Fruit fly (Drosophila melanogaster) whole organism, embryonic: ENCODE measurements around the gene Arp8.
A peak's percentile ranks its signal among the peaks of the same experiment; 100 is the strongest.

ENCODE experiments used
- Abd-B ChIP-seq: fragments of 200-800 bp; sonication (Bioruptor generic); optimal IDR thresholded peaks from 2 replicates; lab custom pipeline; 2018; ENCODE audit warnings: missing biosample characterization, mild to moderate bottlenecking, missing genetic modification characterization, moderate library complexity
- Atf-2 ChIP-seq: fragments of 200-800 bp; sonication (Bioruptor generic); optimal IDR thresholded peaks from 2 replicates; lab custom pipeline; 2016; ENCODE audit warnings: missing biosample characterization, missing genetic modification characterization
- CG10274 ChIP-seq: fragments of 200-800 bp; sonication (Bioruptor generic); optimal IDR thresholded peaks from 3 replicates; lab custom pipeline; 2017; ENCODE audit warnings: missing biosample characterization, mild to moderate bottlenecking, missing genetic modification characterization
- CG10959 ChIP-seq: fragments of 200-800 bp; sonication (Bioruptor generic); IDR thresholded peaks from 2 replicates; pipeline ENCODE4 v1.3.6; 2022; ENCODE audit warnings: missing biosample characterization, missing genetic modification characterization
- CG13775 ChIP-seq: fragments of 200-800 bp; sonication (Bioruptor generic); optimal IDR thresholded peaks from 3 replicates; lab custom pipeline; 2017; ENCODE audit warnings: missing biosample characterization, mild to moderate bottlenecking, missing genetic modification characterization
- CG1647 ChIP-seq: fragments of 200-800 bp; sonication (Bioruptor generic); optimal IDR thresholded peaks from 3 replicates; lab custom pipeline; 2016; ENCODE audit warnings: missing biosample characterization, missing genetic modification characterization
- CG18262 ChIP-seq: fragments of 200-800 bp; optimal IDR thresholded peaks from 3 replicates; lab custom pipeline; 2019; ENCODE audit warnings: missing biosample characterization, mild to moderate bottlenecking, missing genetic modification characterization, moderate library complexity
- CG31224 ChIP-seq: fragments of 200-800 bp; sonication (Bioruptor generic); IDR thresholded peaks from 2 replicates; pipeline ENCODE4 v1.3.6; 2022; ENCODE audit warnings: missing biosample characterization, missing genetic modification characterization
- CG33557 ChIP-seq: fragments of 200-800 bp; sonication (Bioruptor generic); optimal IDR thresholded peaks from 2 replicates; lab custom pipeline; 2019; ENCODE audit warnings: missing biosample characterization, mild to moderate bottlenecking, missing genetic modification characterization, moderate library complexity
- CG4328 ChIP-seq: fragments of 200-800 bp; sonication (Bioruptor generic); optimal IDR thresholded peaks from 3 replicates; lab custom pipeline; 2017; ENCODE audit warnings: missing biosample characterization, missing genetic modification reagents, missing genetic modification characterization
- CG7839 ChIP-seq: fragments of 200-800 bp; sonication (Bioruptor generic); optimal IDR thresholded peaks from 3 replicates; lab custom pipeline; 2018; ENCODE audit warnings: missing biosample characterization, mild to moderate bottlenecking, missing genetic modification characterization, moderate library complexity
- CG8281 ChIP-seq: fragments of 200-800 bp; sonication (Bioruptor generic); optimal IDR thresholded peaks from 2 replicates; lab custom pipeline; 2018; ENCODE audit warnings: missing biosample characterization, mild to moderate bottlenecking, missing genetic modification characterization, moderate library complexity
- CG8359 ChIP-seq: fragments of 200-800 bp; sonication (Bioruptor generic); optimal IDR thresholded peaks from 2 replicates; lab custom pipeline; 2017; ENCODE audit warnings: missing biosample characterization, mild to moderate bottlenecking, missing genetic modification characterization, borderline replicate concordance
- CG8478 ChIP-seq: fragments of >200 bp; optimal IDR thresholded peaks from 2 replicates; lab custom pipeline; 2018
- CG9727 ChIP-seq: fragments of 200-800 bp; sonication (Bioruptor generic); optimal IDR thresholded peaks from 3 replicates; lab custom pipeline; 2017; ENCODE audit warnings: missing biosample characterization, mild to moderate bottlenecking, missing genetic modification characterization
- Dad ChIP-seq: fragments of 200-800 bp; sonication (Bioruptor generic); optimal IDR thresholded peaks from 3 replicates; lab custom pipeline; 2016; ENCODE audit warnings: missing biosample characterization, missing genetic modification characterization
- Dp ChIP-seq: fragments of 200-800 bp; sonication (Bioruptor generic); optimal IDR thresholded peaks from 2 replicates; lab custom pipeline; 2018; ENCODE audit warnings: missing biosample characterization, mild to moderate bottlenecking, missing genetic modification characterization, moderate library complexity
- ERR ChIP-seq: fragments of 200-800 bp; sonication (Bioruptor generic); optimal IDR thresholded peaks from 2 replicates; lab custom pipeline; 2016; ENCODE audit warnings: missing biosample characterization, missing genetic modification characterization
- Gug ChIP-seq: fragments of 200-800 bp; sonication (Bioruptor generic); IDR thresholded peaks from 4 replicates; pipeline ENCODE4 v1.3.6; 2022; ENCODE audit warnings: missing biosample characterization, missing genetic modification characterization
- HLH3B ChIP-seq: fragments of 200-800 bp; sonication (Bioruptor generic); IDR thresholded peaks from 2 replicates; pipeline ENCODE4 v1.3.6; 2022; ENCODE audit warnings: missing biosample characterization, missing genetic modification characterization
- HLH54F ChIP-seq: fragments of 200-800 bp; sonication (Bioruptor generic); optimal IDR thresholded peaks from 3 replicates; lab custom pipeline; 2016; ENCODE audit warnings: missing biosample characterization, missing genetic modification characterization
- Hmr ChIP-seq: fragments of 200-800 bp; sonication (Bioruptor generic); optimal IDR thresholded peaks from 3 replicates; lab custom pipeline; 2017; ENCODE audit warnings: mild to moderate bottlenecking, missing biosample characterization, missing genetic modification reagents, missing genetic modification characterization
- Jarid2 ChIP-seq: fragments of 200-800 bp; sonication (Bioruptor generic); optimal IDR thresholded peaks from 3 replicates; lab custom pipeline; 2017; ENCODE audit warnings: mild to moderate bottlenecking, missing biosample characterization, missing genetic modification reagents, missing genetic modification characterization
- Med ChIP-seq: fragments of 200-800 bp; sonication (Bioruptor generic); peaks from one replicate; lab custom pipeline; 2016; ENCODE audit warnings: missing biosample characterization, missing genetic modification characterization, mild to moderate bottlenecking, inconsistent platforms, moderate library complexity
- Mes4 ChIP-seq: fragments of 200-800 bp; sonication (Bioruptor generic); optimal IDR thresholded peaks from 2 replicates; lab custom pipeline; 2016; ENCODE audit warnings: missing biosample characterization, missing genetic modification characterization
- Mrtf ChIP-seq: fragments of 200-800 bp; sonication (Bioruptor generic); IDR thresholded peaks from 3 replicates; pipeline ENCODE4 v1.3.6; 2022; ENCODE audit warnings: missing biosample characterization, missing genetic modification characterization
- Pdp1 ChIP-seq, 2 experiments: fragments of 200-800 bp; sonication (Bioruptor generic); optimal IDR thresholded peaks; 3 replicates each; lab custom pipeline; 2016; ENCODE audit warnings: missing biosample characterization in 2 of 2, missing genetic modification characterization in 2 of 2, mild to moderate bottlenecking in 1 of 2, moderate library complexity in 1 of 2
- Side ChIP-seq: fragments of 200-800 bp; sonication (Bioruptor generic); optimal IDR thresholded peaks from 2 replicates; lab custom pipeline; 2016; ENCODE audit warnings: missing biosample characterization, missing genetic modification characterization
- Sox102F ChIP-seq: fragments of 200-800 bp; sonication (Bioruptor generic); optimal IDR thresholded peaks from 2 replicates; lab custom pipeline; 2018; ENCODE audit warnings: missing biosample characterization, mild to moderate bottlenecking, missing genetic modification characterization, moderate library complexity
- Sry-β ChIP-seq: fragments of 200-800 bp; sonication (Bioruptor generic); optimal IDR thresholded peaks from 2 replicates; lab custom pipeline; 2018; ENCODE audit warnings: missing biosample characterization, mild to moderate bottlenecking, missing genetic modification characterization, moderate library complexity
- abd-A ChIP-seq: fragments of 200-800 bp; sonication (Bioruptor generic); optimal IDR thresholded peaks from 3 replicates; lab custom pipeline; 2019; ENCODE audit warnings: missing biosample characterization, mild to moderate bottlenecking, missing genetic modification characterization, moderate library complexity
- bcd ChIP-seq: fragments of 200-800 bp; sonication (Bioruptor generic); optimal IDR thresholded peaks from 2 replicates; lab custom pipeline; 2017; ENCODE audit warnings: missing biosample characterization, mild to moderate bottlenecking, missing genetic modification characterization
- bigmax ChIP-seq: fragments of 200-800 bp; sonication (Bioruptor generic); optimal IDR thresholded peaks from 2 replicates; lab custom pipeline; 2018; ENCODE audit warnings: missing biosample characterization, mild to moderate bottlenecking, missing genetic modification characterization
- cad ChIP-seq: fragments of >200 bp; optimal IDR thresholded peaks from 2 replicates; lab custom pipeline; 2017; ENCODE audit warnings: missing biosample characterization, missing genetic modification characterization
- da ChIP-seq: fragments of 200-800 bp; sonication (Bioruptor generic); optimal IDR thresholded peaks from 2 replicates; lab custom pipeline; 2016; ENCODE audit warnings: missing biosample characterization, missing genetic modification characterization
- dmrt11E ChIP-seq: fragments of 200-800 bp; sonication (Bioruptor generic); optimal IDR thresholded peaks from 3 replicates; lab custom pipeline; 2018; ENCODE audit warnings: missing biosample characterization, mild to moderate bottlenecking, missing genetic modification characterization, moderate library complexity
- emc ChIP-seq: fragments of 200-800 bp; sonication (Bioruptor generic); optimal IDR thresholded peaks from 2 replicates; lab custom pipeline; 2016; ENCODE audit warnings: missing biosample characterization, missing genetic modification characterization
- gem ChIP-seq: fragments of 200-800 bp; sonication (Bioruptor generic); optimal IDR thresholded peaks from 2 replicates; lab custom pipeline; 2019; ENCODE audit warnings: missing biosample characterization, mild to moderate bottlenecking, missing genetic modification characterization, moderate library complexity
- hb ChIP-seq: fragments of 200-800 bp; sonication (Bioruptor generic); IDR thresholded peaks from 3 replicates; pipeline ENCODE4 v1.3.6; 2022; ENCODE audit warnings: missing biosample characterization, missing genetic modification characterization; ENCODE audit not compliant: partially characterized antibody
- kay ChIP-seq: fragments of 200-800 bp; sonication (Bioruptor generic); optimal IDR thresholded peaks from 2 replicates; lab custom pipeline; 2016; ENCODE audit warnings: missing biosample characterization, missing genetic modification characterization
- mld ChIP-seq: fragments of 200-800 bp; sonication (Bioruptor generic); IDR thresholded peaks from 3 replicates; pipeline ENCODE4 v1.3.6; 2022; ENCODE audit warnings: missing biosample characterization, missing genetic modification characterization; ENCODE audit not compliant: partially characterized antibody
- p53 ChIP-seq: fragments of 200-800 bp; sonication (Bioruptor generic); optimal IDR thresholded peaks from 2 replicates; lab custom pipeline; 2016; ENCODE audit warnings: missing biosample characterization, missing genetic modification characterization
- pita ChIP-seq: fragments of 200-800 bp; sonication (Bioruptor generic); optimal IDR thresholded peaks from 2 replicates; lab custom pipeline; 2017; ENCODE audit warnings: missing biosample characterization, mild to moderate bottlenecking, missing genetic modification characterization
- pnt ChIP-seq: fragments of 200-800 bp; sonication (Bioruptor generic); optimal IDR thresholded peaks from 3 replicates; lab custom pipeline; 2016; ENCODE audit warnings: missing biosample characterization, missing genetic modification characterization
- sima ChIP-seq: fragments of 200-800 bp; sonication (Bioruptor generic); optimal IDR thresholded peaks from 2 replicates; lab custom pipeline; 2016; ENCODE audit warnings: missing biosample characterization, missing genetic modification characterization
- slou ChIP-seq: fragments of 200-800 bp; sonication (Bioruptor generic); optimal IDR thresholded peaks from 3 replicates; lab custom pipeline; 2016; ENCODE audit warnings: missing biosample characterization, missing genetic modification characterization
- tap ChIP-seq: fragments of 200-800 bp; optimal IDR thresholded peaks from 3 replicates; lab custom pipeline; 2019; ENCODE audit warnings: missing biosample characterization, mild to moderate bottlenecking, missing genetic modification characterization, moderate library complexity
- tgo ChIP-seq: fragments of 200-800 bp; sonication (Bioruptor generic); IDR thresholded peaks from 3 replicates; pipeline ENCODE4 v1.3.6; 2022; ENCODE audit warnings: missing biosample characterization, missing genetic modification characterization
- trem ChIP-seq: fragments of 200-800 bp; optimal IDR thresholded peaks from 3 replicates; lab custom pipeline; 2019; ENCODE audit warnings: missing biosample characterization, mild to moderate bottlenecking, missing genetic modification characterization, moderate library complexity
- twi ChIP-seq: fragments of 200-800 bp; optimal IDR thresholded peaks from 2 replicates; lab custom pipeline; 2019; ENCODE audit warnings: missing biosample characterization, mild to moderate bottlenecking, missing genetic modification characterization, moderate library complexity
- wek ChIP-seq: fragments of 200-800 bp; sonication (Bioruptor generic); optimal IDR thresholded peaks from 3 replicates; lab custom pipeline; 2018; ENCODE audit warnings: missing biosample characterization, mild to moderate bottlenecking, missing genetic modification characterization, moderate library complexity
- zfh1 ChIP-seq: fragments of 200-800 bp; sonication (Bioruptor generic); IDR thresholded peaks from 3 replicates; pipeline ENCODE4 v1.3.6; 2022; ENCODE audit warnings: missing biosample characterization, missing genetic modification characterization

Gene Arp8

dm6 chrX:17820252-17820651 lies 40.3 kb downstream of the Arp8 start (continued):
- no peak for TF ChIP-seq twi (tag; lab: Kevin White, UChicago)
- TF ChIP-seq Jarid2 (GFP tag; lab: Kevin White, UChicago), result no peak
- peak; percentile 19 for TF ChIP-seq pnt
- TF ChIP-seq wek (GFP tag; lab: Kevin White, UChicago), result no peak
- no peak for TF ChIP-seq Side (GFP tag; lab: Kevin White, UChicago)
- TF ChIP-seq trem (tag; lab: Kevin White, UChicago), result peak; percentile 30
- TF ChIP-seq HLH54F (GFP tag; lab: Kevin White, UChicago), result no peak
- TF ChIP-seq CG7839 (tag; lab: Kevin White, UChicago), result peak; percentile 47
- no peak for TF ChIP-seq ERR (GFP tag; lab: Kevin White, UChicago)
- no peak for TF ChIP-seq Mes4
- TF ChIP-seq dmrt11E (tag; lab: Kevin White, UChicago), result peak; percentile 0
- TF ChIP-seq tgo (GFP tag; lab: Robert Waterston, UW), result no peak
- TF ChIP-seq Med (GFP tag; lab: Kevin White, UChicago), result peak; percentile 85
- TF ChIP-seq mld, result no peak
- no peak for TF ChIP-seq CG10959 (GFP tag; lab: Robert Waterston, UW)
- no peak for TF ChIP-seq CG10274
- no peak for TF ChIP-seq CG31224
- TF ChIP-seq CG33557 (GFP tag; lab: Kevin White, UChicago), result no peak
- no peak for TF ChIP-seq Sry-β
- peak; percentile 40 for TF ChIP-seq abd-A (tag; lab: Kevin White, UChicago)
- TF ChIP-seq CG9727 (GFP tag; lab: Kevin White, UChicago), result no peak
- peak; percentile 7 for TF ChIP-seq Dp (GFP tag; lab: Kevin White, UChicago)
- TF ChIP-seq emc (GFP tag; lab: Kevin White, UChicago), result no peak
- TF ChIP-seq Abd-B (GFP tag; lab: Kevin White, UChicago), result peak; percentile 31
- TF ChIP-seq Dad, result no peak
- TF ChIP-seq tap (tag; lab: Kevin White, UChicago), result no peak
- TF ChIP-seq CG8281, result no peak
- TF ChIP-seq kay (GFP tag; lab: Kevin White, UChicago), result peak; percentile 58
- no peak for TF ChIP-seq CG8359 (GFP tag; lab: Kevin White, UChicago)
- peak; percentile 5 for TF ChIP-seq CG8478 (lab: Kevin White, UChicago)
- no peak for TF ChIP-seq sima (GFP tag; lab: Kevin White, UChicago)
- no peak for TF ChIP-seq cad (GFP tag; lab: Kevin White, UChicago)
- TF ChIP-seq Hmr, result peak; percentile 45
- TF ChIP-seq Gug (GFP tag; lab: Robert Waterston, UW), result no peak
- TF ChIP-seq bigmax (GFP tag; lab: Kevin White, UChicago), result no peak
- TF ChIP-seq Pdp1 (GFP tag; optimal IDR thresholded peaks at IDR 0.05; lab: Kevin White, UChicago), result no peak
- TF ChIP-seq CG18262 (tag; lab: Kevin White, UChicago), result no peak
- no peak for TF ChIP-seq hb
- peak; percentile 29 for TF ChIP-seq Sox102F
- TF ChIP-seq zfh1 (GFP tag; lab: Robert Waterston, UW), result no peak
- TF ChIP-seq CG13775, result no peak
- TF ChIP-seq Atf-2 (GFP tag; lab: Kevin White, UChicago), result no peak
- no peak for TF ChIP-seq slou (GFP tag; lab: Kevin White, UChicago)
- peak; percentile 70 for TF ChIP-seq pita (GFP tag; lab: Kevin White, UChicago)
- TF ChIP-seq p53, result no peak
- no peak for TF ChIP-seq Mrtf
- no peak for TF ChIP-seq CG1647 (GFP tag; lab: Kevin White, UChicago)
- TF ChIP-seq bcd (GFP tag; lab: Kevin White, UChicago), result peak; percentile 14
- TF ChIP-seq CG4328 (GFP tag; lab: Kevin White, UChicago), result no peak
- TF ChIP-seq HLH3B (GFP tag; lab: Robert Waterston, UW), result no peak
- TF ChIP-seq da (GFP tag; lab: Kevin White, UChicago), result no peak
- peak; percentile 35 for TF ChIP-seq gem
